Worm (Caenorhabditis elegans): ENCODE results near the gene pfd-1.

- no peak for TF ChIP-seq ztf-11 (tag; optimal IDR thresholded peaks at IDR 0.05)
- TF ChIP-seq elt-1 (tag; optimal IDR thresholded peaks at IDR 0.05), result no peak
- no peak for TF ChIP-seq unc-39 (tag; optimal IDR thresholded peaks at IDR 0.05)
- no peak for TF ChIP-seq elt-3 (tag; optimal IDR thresholded peaks at IDR 0.05)
- no peak for TF ChIP-seq nhr-237 (tag; optimal IDR thresholded peaks at IDR 0.05)
- TF ChIP-seq nhr-12 (tag; optimal IDR thresholded peaks at IDR 0.05), result no peak
- TF ChIP-seq ceh-82 (tag; optimal IDR thresholded peaks at IDR 0.05), result no peak
- no peak for TF ChIP-seq fos-1 (tag; optimal IDR thresholded peaks at IDR 0.05)
- no peak for TF ChIP-seq ceh-28 (tag; optimal IDR thresholded peaks at IDR 0.05)
- no peak for TF ChIP-seq mdl-1 (tag; optimal IDR thresholded peaks at IDR 0.05)
- TF ChIP-seq snpc-4 (tag; optimal IDR thresholded peaks at IDR 0.05), result no peak
- no peak for TF ChIP-seq mml-1 (tag; optimal IDR thresholded peaks at IDR 0.05)
- TF ChIP-seq ceh-9 (tag; optimal IDR thresholded peaks at IDR 0.05), result no peak
These were observed 33.1 kb downstream of the pfd-1 start, which contains the start of gene prx-14 for ce11 chrIV:11183013-11183412.

Measured in whole organism, L3 larva.